Fruit fly (Drosophila melanogaster): ENCODE results near the gene Cyp318a1.

- TF ChIP-seq CG1620 (GFP tag; optimal IDR thresholded peaks at IDR 0.05) (no peak), Crg-1 (GFP tag; optimal IDR thresholded peaks at IDR 0.05) (no peak), CG12768 (GFP tag; optimal IDR thresholded peaks at IDR 0.05) (no peak), cnc (optimal IDR thresholded peaks at IDR 0.05) (no peak), CG11617 (GFP tag; optimal IDR thresholded peaks at IDR 0.05) (no peak), CG7101 (tag; optimal IDR thresholded peaks at IDR 0.05) (no peak), kay (GFP tag; ENCODE audit: borderline replicate concordance) (no peak), Mnt (GFP tag; optimal IDR thresholded peaks at IDR 0.05) (no peak), pad (GFP tag; optimal IDR thresholded peaks at IDR 0.05) (no peak)
These were observed 11.6 kb upstream of the Cyp318a1 start, which contains the start of gene Tango4 for dm6 chrX:12020857-12021256.
